Fruit fly (Drosophila melanogaster): ENCODE measurements around the gene ase.

The ase gene

dm6 chrX:498924-499588, 38.5 kb downstream of the ase start (continued):
- TF ChIP-seq CG6254 (GFP tag; optimal IDR thresholded peaks at IDR 0.05), result no peak
- TF ChIP-seq CG15479 (GFP tag; optimal IDR thresholded peaks at IDR 0.05), result no peak
- no peak for TF ChIP-seq CG8944 (GFP tag; optimal IDR thresholded peaks at IDR 0.05)
- TF ChIP-seq ash1 (GFP tag; optimal IDR thresholded peaks at IDR 0.05), result no peak
- no peak for TF ChIP-seq Dp (GFP tag; optimal IDR thresholded peaks at IDR 0.05)
- TF ChIP-seq HHEX (GFP tag; optimal IDR thresholded peaks at IDR 0.05), result no peak
- TF ChIP-seq CG14667 (GFP tag; IDR thresholded peaks at IDR 0.05), result no peak
- TF ChIP-seq dimm (GFP tag; IDR thresholded peaks at IDR 0.05), result no peak
- no peak for TF ChIP-seq CG16779 (GFP tag; IDR thresholded peaks at IDR 0.05)
- no peak for TF ChIP-seq CG12391 (tag; optimal IDR thresholded peaks at IDR 0.05)
- TF ChIP-seq Hr3 (GFP tag; optimal IDR thresholded peaks at IDR 0.05), result no peak
- TF ChIP-seq CG4404 (GFP tag; IDR thresholded peaks at IDR 0.05), result no peak
- no peak for TF ChIP-seq CG9437 (GFP tag; optimal IDR thresholded peaks at IDR 0.05)
- TF ChIP-seq CG7271 (tag; optimal IDR thresholded peaks at IDR 0.05), result no peak
- peak; percentile 71 for TF ChIP-seq CG12769 (tag; optimal IDR thresholded peaks at IDR 0.05)
- peak; percentile 95 for TF ChIP-seq onecut (GFP tag; IDR thresholded peaks at IDR 0.05)
- peak; percentile 36 for TF ChIP-seq gcm (GFP tag; optimal IDR thresholded peaks at IDR 0.05)
- TF ChIP-seq CG12299 (tag; optimal IDR thresholded peaks at IDR 0.05), result no peak
- TF ChIP-seq Atf3 (GFP tag; optimal IDR thresholded peaks at IDR 0.05), result no peak
- no peak for TF ChIP-seq stc (GFP tag; IDR thresholded peaks at IDR 0.05)
- TF ChIP-seq ken (GFP tag; IDR thresholded peaks at IDR 0.05), result no peak
- TF ChIP-seq trem (tag; optimal IDR thresholded peaks at IDR 0.05), result no peak
- no peak for TF ChIP-seq CG16813 (GFP tag; IDR thresholded peaks at IDR 0.05; ENCODE audit: partially characterized antibody)
- peak; percentile 21 for TF ChIP-seq grn (GFP tag; optimal IDR thresholded peaks at IDR 0.05)
- no peak for TF ChIP-seq Gsc (GFP tag; IDR thresholded peaks at IDR 0.05)
- TF ChIP-seq CG11247 (GFP tag; IDR thresholded peaks at IDR 0.05), result no peak
- no peak for TF ChIP-seq CG18011 (GFP tag; optimal IDR thresholded peaks at IDR 0.05)
- no peak for TF ChIP-seq Sox102F (GFP tag; optimal IDR thresholded peaks at IDR 0.05)
- TF ChIP-seq CG16815 (GFP tag; optimal IDR thresholded peaks at IDR 0.05), result no peak
- peak; percentile 51 to 81 for TF ChIP-seq Trl (optimal IDR thresholded peaks at IDR 0.05)
- no peak for TF ChIP-seq Trl (GFP tag; optimal IDR thresholded peaks at IDR 0.05)
- no peak for TF ChIP-seq NC2α (GFP tag; optimal IDR thresholded peaks at IDR 0.05)
- no peak for TF ChIP-seq Ravus (GFP tag; IDR thresholded peaks at IDR 0.05)
- no peak for TF ChIP-seq Elba2 (GFP tag; optimal IDR thresholded peaks at IDR 0.05)
- no peak for TF ChIP-seq CG7928 (GFP tag; optimal IDR thresholded peaks at IDR 0.05)
- no peak for TF ChIP-seq crc (GFP tag; optimal IDR thresholded peaks at IDR 0.05)
- TF ChIP-seq CG30020 (tag; optimal IDR thresholded peaks at IDR 0.05), result no peak
- no peak for TF ChIP-seq CG5953 (GFP tag; IDR thresholded peaks at IDR 0.05)
- TF ChIP-seq HmgZ (tag; optimal IDR thresholded peaks at IDR 0.05), result no peak

- TF ChIP-seq peb (GFP tag; IDR thresholded peaks at IDR 0.05), result 0 out of 2 replicates have a peak, but pooled peaks have one; percentile 25
- peak; percentile 35; the same call in 1 of the 2 replicates for TF ChIP-seq bowl (GFP tag; IDR thresholded peaks at IDR 0.05)
- TF ChIP-seq CG6689 (GFP tag; IDR thresholded peaks at IDR 0.05), result peak; percentile 62
- TF ChIP-seq CG12942 (GFP tag; optimal IDR thresholded peaks at IDR 0.05), result peak; percentile 60
- peak; percentile 88 for TF ChIP-seq cwo (GFP tag; optimal IDR thresholded peaks at IDR 0.05)
- TF ChIP-seq CG13296 (GFP tag; optimal IDR thresholded peaks at IDR 0.05), result peak; percentile 94
- TF ChIP-seq Tbp (GFP tag; optimal IDR thresholded peaks at IDR 0.05), result no peak
- no peak for TF ChIP-seq CG10565 (GFP tag; optimal IDR thresholded peaks at IDR 0.05)
- no peak for TF ChIP-seq CG9797 (GFP tag; optimal IDR thresholded peaks at IDR 0.05)
- TF ChIP-seq amos (GFP tag; IDR thresholded peaks at IDR 0.05; ENCODE audit: partially characterized antibody), result no peak
- TF ChIP-seq gce (GFP tag; IDR thresholded peaks at IDR 0.05), result peak; percentile 62; the same call in 1 of the 3 replicates
- peak; percentile 54 for TF ChIP-seq CG4282 (GFP tag; optimal IDR thresholded peaks at IDR 0.05)
- peak; percentile 82 for TF ChIP-seq sug (tag; optimal IDR thresholded peaks at IDR 0.05)
- TF ChIP-seq btn (GFP tag; optimal IDR thresholded peaks at IDR 0.05), result peak; percentile 54
- TF ChIP-seq Optix (GFP tag; IDR thresholded peaks at IDR 0.05), result 0 out of 3 replicates have a peak, but pooled peaks have one; percentile 41
Measured at dm6 chrX:499589-500041, 39.1 kb downstream of the ase start.

Measured in whole organism, embryonic.